Fruit fly (Drosophila melanogaster) whole organism, embryonic: Measurements from ENCODE around the gene Idh3a.

Experiments used
- Aef1 ChIP-seq: fragments of 200-800 bp; sonication (Bioruptor generic); IDR thresholded peaks from 3 replicates; pipeline ENCODE4 v1.3.6; 2022; ENCODE audit warnings: missing biosample characterization, missing genetic modification characterization
- Atf6 ChIP-seq: fragments of 200-800 bp; sonication (Bioruptor generic); IDR thresholded peaks from 2 replicates; pipeline ENCODE4 v1.3.6; 2022; ENCODE audit warnings: missing biosample characterization, missing genetic modification characterization
- CG10267 ChIP-seq: fragments of 200-800 bp; sonication (Bioruptor generic); optimal IDR thresholded peaks from 2 replicates; lab custom pipeline; 2018; ENCODE audit warnings: missing biosample characterization, mild to moderate bottlenecking, missing genetic modification characterization, moderate library complexity
- CG10565 ChIP-seq: fragments of 200-800 bp; sonication (Bioruptor generic); optimal IDR thresholded peaks from 3 replicates; lab custom pipeline; 2016; ENCODE audit warnings: missing biosample characterization, mild to moderate bottlenecking, missing genetic modification characterization
- CG11504 ChIP-seq: fragments of 200-800 bp; sonication (Bioruptor generic); optimal IDR thresholded peaks from 3 replicates; lab custom pipeline; 2019; ENCODE audit warnings: missing biosample characterization, mild to moderate bottlenecking, missing genetic modification characterization, moderate library complexity
- CG11560 ChIP-seq: fragments of 200-800 bp; sonication (Bioruptor generic); IDR thresholded peaks from 3 replicates; pipeline ENCODE4 v1.3.6; 2022; ENCODE audit warnings: missing biosample characterization, missing genetic modification characterization
- CG12236 ChIP-seq: fragments of 200-800 bp; sonication (Bioruptor generic); optimal IDR thresholded peaks from 2 replicates; lab custom pipeline; 2016; ENCODE audit warnings: missing biosample characterization, missing genetic modification characterization
- CG12659 ChIP-seq: fragments of 200-800 bp; sonication (Bioruptor generic); optimal IDR thresholded peaks from 3 replicates; lab custom pipeline; 2017; ENCODE audit warnings: mild to moderate bottlenecking, missing biosample characterization, missing genetic modification reagents, missing genetic modification characterization
- CG13624 ChIP-seq: fragments of 200-800 bp; sonication (Bioruptor generic); optimal IDR thresholded peaks from 2 replicates; lab custom pipeline; 2016; ENCODE audit warnings: missing biosample characterization, missing genetic modification characterization
- CG14014 ChIP-seq: fragments of 200-800 bp; sonication (Bioruptor generic); IDR thresholded peaks from 2 replicates; pipeline ENCODE4 v1.3.6; 2022; ENCODE audit warnings: missing biosample characterization, missing genetic modification characterization
- CG14860 ChIP-seq: fragments of 200-800 bp; sonication (Bioruptor generic); IDR thresholded peaks from 3 replicates; pipeline ENCODE4 v1.3.6; 2022; ENCODE audit warnings: missing biosample characterization, missing genetic modification characterization; ENCODE audit not compliant: partially characterized antibody
- CG17186 ChIP-seq: fragments of 200-800 bp; sonication (Bioruptor generic); optimal IDR thresholded peaks from 3 replicates; lab custom pipeline; 2017; ENCODE audit warnings: missing biosample characterization, missing genetic modification reagents, missing genetic modification characterization
- CG17802 ChIP-seq: fragments of 200-800 bp; sonication (Bioruptor generic); optimal IDR thresholded peaks from 2 replicates; lab custom pipeline; 2018; ENCODE audit warnings: missing biosample characterization, mild to moderate bottlenecking, missing genetic modification characterization, moderate library complexity
- CG2116 ChIP-seq: fragments of 200-800 bp; sonication (Bioruptor generic); optimal IDR thresholded peaks from 3 replicates; lab custom pipeline; 2018; ENCODE audit warnings: missing biosample characterization, mild to moderate bottlenecking, missing genetic modification characterization
- CG2120 ChIP-seq: fragments of 200-800 bp; sonication (Bioruptor generic); optimal IDR thresholded peaks from 3 replicates; lab custom pipeline; 2016; ENCODE audit warnings: missing biosample characterization, missing genetic modification characterization
- CG3281 ChIP-seq: fragments of 200-800 bp; sonication (Bioruptor generic); optimal IDR thresholded peaks from 3 replicates; lab custom pipeline; 2017; ENCODE audit warnings: missing biosample characterization, mild to moderate bottlenecking, missing genetic modification characterization
- CG34224 ChIP-seq: fragments of 200-800 bp; sonication (Bioruptor generic); IDR thresholded peaks from 3 replicates; pipeline ENCODE4 v1.3.6; 2022; ENCODE audit warnings: missing biosample characterization, missing genetic modification characterization; ENCODE audit not compliant: partially characterized antibody
- CG3847 ChIP-seq: fragments of 200-800 bp; sonication (Bioruptor generic); IDR thresholded peaks from 2 replicates; pipeline ENCODE4 v1.3.6; 2022; ENCODE audit warnings: missing biosample characterization, missing genetic modification characterization
- CG7786 ChIP-seq: fragments of 200-800 bp; sonication (Bioruptor generic); optimal IDR thresholded peaks from 2 replicates; lab custom pipeline; 2016; ENCODE audit warnings: missing biosample characterization, missing genetic modification characterization
- CG8944 ChIP-seq: fragments of 200-800 bp; sonication (Bioruptor generic); optimal IDR thresholded peaks from 3 replicates; lab custom pipeline; 2016; ENCODE audit warnings: missing biosample characterization, missing genetic modification characterization
- CG9609 ChIP-seq: fragments of 200-800 bp; sonication (Bioruptor generic); optimal IDR thresholded peaks from 3 replicates; lab custom pipeline; 2016; ENCODE audit warnings: missing biosample characterization, missing genetic modification characterization
- CG9932 ChIP-seq: fragments of 200-800 bp; sonication (Bioruptor generic); IDR thresholded peaks from 2 replicates; pipeline ENCODE4 v1.3.6; 2022; ENCODE audit warnings: missing biosample characterization, missing genetic modification characterization
- Dbx ChIP-seq: fragments of 200-800 bp; sonication (Bioruptor generic); IDR thresholded peaks from 3 replicates; pipeline ENCODE4 v1.3.6; 2022; ENCODE audit warnings: missing biosample characterization, missing genetic modification characterization
- Dip3 ChIP-seq: fragments of 200-800 bp; sonication (Bioruptor generic); optimal IDR thresholded peaks from 3 replicates; lab custom pipeline; 2016; ENCODE audit warnings: missing biosample characterization, missing genetic modification characterization
- E2f2 ChIP-seq: fragments of 200-800 bp; sonication (Bioruptor generic); IDR thresholded peaks from 2 replicates; pipeline ENCODE4 v1.3.6; 2022; ENCODE audit warnings: missing biosample characterization, missing genetic modification characterization
- H15 ChIP-seq: fragments of 200-800 bp; sonication (Bioruptor generic); IDR thresholded peaks from 3 replicates; pipeline ENCODE4 v1.3.6; 2022; ENCODE audit warnings: missing biosample characterization, missing genetic modification characterization
- HLH3B ChIP-seq: fragments of 200-800 bp; sonication (Bioruptor generic); IDR thresholded peaks from 2 replicates; pipeline ENCODE4 v1.3.6; 2022; ENCODE audit warnings: missing biosample characterization, missing genetic modification characterization
- Lhr ChIP-seq: fragments of 200-800 bp; sonication (Bioruptor generic); optimal IDR thresholded peaks from 3 replicates; lab custom pipeline; 2017; ENCODE audit warnings: mild to moderate bottlenecking, missing biosample characterization, missing genetic modification reagents, missing genetic modification characterization
- NFAT ChIP-seq: fragments of 200-800 bp; sonication (Bioruptor generic); IDR thresholded peaks from 2 replicates; pipeline ENCODE4 v1.3.6; 2022; ENCODE audit warnings: missing biosample characterization, missing genetic modification characterization
- Pdp1 ChIP-seq, 2 experiments: fragments of 200-800 bp; sonication (Bioruptor generic); optimal IDR thresholded peaks; 3 replicates each; lab custom pipeline; 2016; ENCODE audit warnings: missing biosample characterization in 2 of 2, missing genetic modification characterization in 2 of 2, mild to moderate bottlenecking in 1 of 2, moderate library complexity in 1 of 2
- Scr ChIP-seq: fragments of 200-800 bp; sonication (Bioruptor generic); IDR thresholded peaks from 2 replicates; pipeline ENCODE4 v1.3.6; 2022; ENCODE audit warnings: missing biosample characterization, missing genetic modification characterization; ENCODE audit not compliant: partially characterized antibody
- Trl ChIP-seq, 3 experiments: fragments of >200 bp in 2 of 3; fragments of 200-800 bp in 1 of 3; sonication (Bioruptor generic) in 1 of 3; optimal IDR thresholded peaks; 2 replicates in 1 of 3; 3 replicates in 2 of 3; lab custom pipeline; 2016 to 2017; ENCODE audit warnings: missing biosample characterization in 1 of 3, missing genetic modification characterization in 1 of 3
- ci ChIP-seq: fragments of 200-800 bp; sonication (Bioruptor generic); IDR thresholded peaks from 3 replicates; pipeline ENCODE4 v1.3.6; 2022; ENCODE audit warnings: missing biosample characterization, missing genetic modification characterization
- dpn ChIP-seq, 2 experiments: fragments of 200-800 bp; sonication (Bioruptor generic); optimal IDR thresholded peaks; 3 replicates each; lab custom pipeline; 2016; ENCODE audit warnings: missing biosample characterization in 2 of 2, missing genetic modification characterization in 2 of 2
- exex ChIP-seq: fragments of 200-800 bp; sonication (Bioruptor generic); optimal IDR thresholded peaks from 4 replicates; lab custom pipeline; 2018; ENCODE audit warnings: missing biosample characterization, mild to moderate bottlenecking, missing genetic modification characterization, moderate library complexity
- grn ChIP-seq: fragments of 200-800 bp; sonication (Bioruptor generic); optimal IDR thresholded peaks from 3 replicates; lab custom pipeline; 2017; ENCODE audit warnings: missing biosample characterization, missing genetic modification characterization
- gro ChIP-seq: fragments of 200-800 bp; sonication (Bioruptor generic); optimal IDR thresholded peaks from 2 replicates; lab custom pipeline; 2016; ENCODE audit warnings: missing biosample characterization, missing genetic modification characterization
- hb ChIP-seq: fragments of 200-800 bp; sonication (Bioruptor generic); IDR thresholded peaks from 3 replicates; pipeline ENCODE4 v1.3.6; 2022; ENCODE audit warnings: missing biosample characterization, missing genetic modification characterization; ENCODE audit not compliant: partially characterized antibody
- ken ChIP-seq: fragments of 200-800 bp; sonication (Bioruptor generic); IDR thresholded peaks from 3 replicates; pipeline ENCODE4 v1.3.6; 2022; ENCODE audit warnings: missing biosample characterization, missing genetic modification characterization
- nerfin-2 ChIP-seq: fragments of 200-800 bp; sonication (Bioruptor generic); IDR thresholded peaks from 2 replicates; pipeline ENCODE4 v1.3.6; 2022; ENCODE audit warnings: missing biosample characterization, missing genetic modification characterization; ENCODE audit not compliant: partially characterized antibody
- p53 ChIP-seq: fragments of 200-800 bp; sonication (Bioruptor generic); optimal IDR thresholded peaks from 2 replicates; lab custom pipeline; 2016; ENCODE audit warnings: missing biosample characterization, missing genetic modification characterization
- run ChIP-seq: fragments of 200-800 bp; sonication (Bioruptor generic); optimal IDR thresholded peaks from 3 replicates; lab custom pipeline; 2018; ENCODE audit warnings: missing biosample characterization, mild to moderate bottlenecking, missing genetic modification characterization
- sens ChIP-seq: fragments of 200-800 bp; sonication (Bioruptor generic); peaks from one replicate; lab custom pipeline; 2016; ENCODE audit warnings: missing biosample characterization, missing genetic modification characterization
- ssp ChIP-seq: fragments of 200-800 bp; sonication (Bioruptor generic); IDR thresholded peaks from 2 replicates; pipeline ENCODE4 v1.3.6; 2022; ENCODE audit warnings: missing biosample characterization, missing genetic modification characterization
- stwl ChIP-seq: fragments of 200-800 bp; sonication (Bioruptor generic); optimal IDR thresholded peaks from 3 replicates; lab custom pipeline; 2018; ENCODE audit warnings: missing biosample characterization, mild to moderate bottlenecking, missing genetic modification characterization, moderate library complexity
- unpg ChIP-seq: fragments of 200-800 bp; sonication (Bioruptor generic); optimal IDR thresholded peaks from 3 replicates; lab custom pipeline; 2018; ENCODE audit warnings: missing biosample characterization, mild to moderate bottlenecking, missing genetic modification characterization, moderate library complexity
- vvl ChIP-seq: fragments of 200-800 bp; sonication (Bioruptor generic); IDR thresholded peaks from 2 replicates; pipeline ENCODE4 v1.3.6; 2022; ENCODE audit warnings: missing biosample characterization, missing genetic modification characterization
- wdn ChIP-seq: fragments of 200-800 bp; sonication (Bioruptor generic); IDR thresholded peaks from 2 replicates; pipeline ENCODE4 v1.3.6; 2022; ENCODE audit warnings: missing biosample characterization, missing genetic modification characterization
- wor ChIP-seq: fragments of 200-800 bp; sonication (Bioruptor generic); IDR thresholded peaks from 2 replicates; pipeline ENCODE4 v1.3.6; 2022; ENCODE audit warnings: missing biosample characterization, missing genetic modification characterization

The Idh3a gene

DNA sequence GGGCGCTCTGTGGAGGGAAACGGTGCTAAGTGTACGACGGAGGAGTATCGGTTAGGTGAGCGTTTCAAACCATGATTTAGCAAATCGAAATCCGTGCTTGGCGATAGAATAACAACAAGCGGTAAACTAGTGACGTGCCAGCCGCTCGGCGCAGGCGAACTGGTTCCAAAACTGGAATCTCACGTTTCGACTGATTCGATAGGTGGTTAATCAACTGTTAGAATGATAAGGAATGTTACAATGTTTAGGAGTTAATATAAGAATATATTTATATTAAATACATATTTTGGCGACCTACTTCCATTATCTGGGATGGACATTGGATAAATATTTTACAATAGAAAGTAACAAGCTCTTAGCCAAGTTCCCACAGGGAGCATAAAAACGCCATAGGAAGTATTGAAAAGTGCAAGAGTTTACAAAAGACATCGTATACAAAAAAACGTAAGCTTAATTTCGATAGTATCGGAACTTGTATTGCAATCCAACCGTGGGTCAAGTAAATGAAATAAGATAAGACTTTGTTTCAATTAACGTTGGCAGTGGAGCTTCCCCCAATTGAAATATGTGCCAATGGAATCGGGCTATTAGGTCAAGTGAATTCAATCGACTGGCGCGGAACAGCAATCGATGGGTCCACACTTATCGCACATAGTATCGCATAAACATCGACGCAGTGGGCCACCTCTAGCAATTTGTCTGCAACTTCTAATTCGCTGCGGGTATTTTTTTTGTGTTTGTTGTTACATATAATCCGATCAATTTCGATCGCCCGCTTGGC is 26.6 kb downstream of the Idh3a start, which contains the start of the genes ksh, CG14200 and Pfrx (continued):
- TF ChIP-seq CG12659 (GFP tag; lab: Kevin White, UChicago), result peak; percentile 38
- TF ChIP-seq nerfin-2, result peak; percentile 86
- TF ChIP-seq run, result no peak
- TF ChIP-seq Lhr (GFP tag; lab: Kevin White, UChicago), result peak; percentile 12
- TF ChIP-seq CG14860 (GFP tag; lab: Robert Waterston, UW), result peak; percentile 85
- TF ChIP-seq unpg (GFP tag; lab: Kevin White, UChicago), result no peak
- peak; percentile 78 for TF ChIP-seq CG34224
- peak; percentile 47 for TF ChIP-seq Dip3
- TF ChIP-seq CG9609 (GFP tag; lab: Kevin White, UChicago), result peak; percentile 7
- TF ChIP-seq CG11560 (tag; lab: Robert Waterston, UW), result peak; percentile 64; the same call in 2 of the 3 replicates
- peak; percentile 45 for TF ChIP-seq E2f2 (GFP tag; lab: Robert Waterston, UW)
- peak; percentile 84 for TF ChIP-seq CG17186
- peak; percentile 50; the same call in 1 of the 3 replicates for TF ChIP-seq Dbx
- TF ChIP-seq Pdp1 (GFP tag; optimal IDR thresholded peaks at IDR 0.05; lab: Kevin White, UChicago), result peak in 1 of 2 experiments; percentile 30
- no peak for TF ChIP-seq exex (tag; lab: Kevin White, UChicago)
- peak; percentile 63 for TF ChIP-seq CG17802 (tag; lab: Kevin White, UChicago)
- TF ChIP-seq ssp, result peak; percentile 98
- TF ChIP-seq CG12236 (GFP tag; lab: Kevin White, UChicago), result no peak
- peak; percentile 85 for TF ChIP-seq Scr (GFP tag; lab: Robert Waterston, UW)
- peak; percentile 41 for TF ChIP-seq CG13624 (GFP tag; lab: Kevin White, UChicago)
- no peak for TF ChIP-seq wor (GFP tag; lab: Robert Waterston, UW)
- 0 out of 3 replicates have a peak, but pooled peaks have one; percentile 23 for TF ChIP-seq Aef1
- 0 out of 3 replicates have a peak, but pooled peaks have one; percentile 11 for TF ChIP-seq H15 (GFP tag; lab: Robert Waterston, UW)
- no peak for TF ChIP-seq gro (GFP tag; lab: Kevin White, UChicago)
- TF ChIP-seq hb (GFP tag; lab: Robert Waterston, UW), result peak; percentile 92
- TF ChIP-seq CG8944 (GFP tag; lab: Kevin White, UChicago), result peak; percentile 25
- peak; percentile 48 for TF ChIP-seq CG2120 (GFP tag; lab: Kevin White, UChicago)

DNA sequence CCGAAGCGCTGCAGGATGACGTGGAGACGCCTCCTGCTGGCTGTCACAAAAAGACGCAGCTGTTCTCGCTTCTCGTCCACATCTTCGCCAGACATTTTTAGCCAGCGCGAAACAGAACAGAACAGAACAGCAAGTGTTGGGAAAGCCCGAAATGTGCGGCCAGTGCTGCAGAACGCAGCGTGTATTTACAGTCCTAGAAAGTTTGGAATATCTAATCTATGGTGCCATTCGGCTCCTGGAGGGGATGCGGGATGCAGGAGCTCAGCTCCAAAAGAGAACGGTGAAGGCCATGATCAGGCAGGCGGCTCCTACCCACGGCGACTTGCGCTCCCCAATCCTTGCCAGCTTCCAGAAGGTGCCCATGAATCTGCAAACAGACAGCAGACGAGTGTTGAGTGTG is 27.3 kb downstream of the Idh3a start, which contains the start of gene CG12204:
TSS of gene CG12204 (minus strand) at position 117 of the 400 bp plus-strand sequence.
- TF ChIP-seq dpn (GFP tag; optimal IDR thresholded peaks at IDR 0.05; lab: Kevin White, UChicago), result peak in 1 of 2 experiments; percentile 10
- peak; percentile 60; the same call in 1 of the 3 replicates for TF ChIP-seq ci (GFP tag; lab: Robert Waterston, UW)
- no peak for TF ChIP-seq wdn (GFP tag; lab: Robert Waterston, UW)
- TF ChIP-seq NFAT (GFP tag; lab: Robert Waterston, UW), result peak; percentile 43; the same call in 1 of the 2 replicates
- TF ChIP-seq stwl (tag; lab: Kevin White, UChicago), result peak; percentile 70
- TF ChIP-seq CG7786 (GFP tag; lab: Kevin White, UChicago), result peak; percentile 43
- TF ChIP-seq p53, result no peak
- TF ChIP-seq Trl (optimal IDR thresholded peaks at IDR 0.05; lab: Kevin White, UChicago), result no peak
- peak; percentile 7 for TF ChIP-seq Trl (GFP tag; optimal IDR thresholded peaks at IDR 0.05; lab: Kevin White, UChicago)
- TF ChIP-seq CG3847 (GFP tag; lab: Robert Waterston, UW), result peak; percentile 43; the same call in 1 of the 2 replicates
- TF ChIP-seq CG3281 (GFP tag; lab: Kevin White, UChicago), result peak; percentile 4
- 0 out of 3 replicates have a peak, but pooled peaks have one; percentile 41 for TF ChIP-seq ken
- TF ChIP-seq CG2116 (GFP tag; lab: Kevin White, UChicago), result no peak
- no peak for TF ChIP-seq CG10565 (GFP tag; lab: Kevin White, UChicago)
- TF ChIP-seq HLH3B (GFP tag; lab: Robert Waterston, UW), result no peak
- TF ChIP-seq vvl, result peak; percentile 23; the same call in 1 of the 2 replicates
- peak; percentile 81 for TF ChIP-seq CG10267 (tag; lab: Kevin White, UChicago)
- TF ChIP-seq CG9932 (GFP tag; lab: Robert Waterston, UW), result peak; percentile 20; the same call in 1 of the 2 replicates
- TF ChIP-seq CG11504 (tag; lab: Kevin White, UChicago), result no peak
- TF ChIP-seq grn (GFP tag; lab: Kevin White, UChicago), result no peak
- TF ChIP-seq CG14014 (GFP tag; lab: Robert Waterston, UW), result peak; percentile 22; the same call in 1 of the 2 replicates
- TF ChIP-seq sens (GFP tag; lab: Kevin White, UChicago), result peak; percentile 80
- no peak for TF ChIP-seq Atf6 (GFP tag; lab: Robert Waterston, UW)
